Fruit fly (Drosophila melanogaster) whole organism, adult: Measurements from ENCODE around the gene Tpi.

ENCODE experiments used
- CG14711 ChIP-seq: fragments of 200-800 bp; sonication (Bioruptor generic); optimal IDR thresholded peaks from 2 replicates; lab custom pipeline; 2018; ENCODE audit warnings: missing biosample characterization, mild to moderate bottlenecking, missing genetic modification characterization, moderate library complexity
- CG33017 ChIP-seq: fragments of 200-800 bp; sonication (Bioruptor generic); optimal IDR thresholded peaks from 2 replicates; lab custom pipeline; 2018; ENCODE audit warnings: missing biosample characterization, mild to moderate bottlenecking, missing genetic modification characterization, moderate library complexity
- CG5204 ChIP-seq: fragments of 200-800 bp; sonication (Bioruptor generic); optimal IDR thresholded peaks from 2 replicates; lab custom pipeline; 2016; ENCODE audit warnings: missing biosample characterization, missing genetic modification characterization
- CG7045 ChIP-seq: fragments of 200-800 bp; sonication (Bioruptor generic); optimal IDR thresholded peaks from 2 replicates; lab custom pipeline; 2017; ENCODE audit warnings: missing biosample characterization, mild to moderate bottlenecking, missing genetic modification characterization
- Clk ChIP-seq: fragments of 200-800 bp; sonication (Bioruptor generic); optimal IDR thresholded peaks from 2 replicates; lab custom pipeline; 2017; ENCODE audit warnings: missing biosample characterization, missing genetic modification characterization
- Hr96 ChIP-seq: fragments of 200-800 bp; sonication (Bioruptor generic); optimal IDR thresholded peaks from 2 replicates; lab custom pipeline; 2016; ENCODE audit warnings: missing biosample characterization, missing genetic modification characterization
- bab1 ChIP-seq: fragments of 200-800 bp; sonication (Bioruptor generic); optimal IDR thresholded peaks from 3 replicates; lab custom pipeline; 2019; ENCODE audit warnings: missing biosample characterization, mild to moderate bottlenecking, missing genetic modification characterization, moderate library complexity
- cic ChIP-seq: fragments of 200-800 bp; sonication (Bioruptor generic); optimal IDR thresholded peaks from 2 replicates; lab custom pipeline; 2017; ENCODE audit warnings: missing biosample characterization, mild to moderate bottlenecking, missing genetic modification characterization, moderate library complexity
- ovo ChIP-seq: fragments of 200-800 bp; sonication (Bioruptor generic); optimal IDR thresholded peaks from 2 replicates; lab custom pipeline; 2016; ENCODE audit warnings: missing biosample characterization, missing genetic modification characterization

DNA sequence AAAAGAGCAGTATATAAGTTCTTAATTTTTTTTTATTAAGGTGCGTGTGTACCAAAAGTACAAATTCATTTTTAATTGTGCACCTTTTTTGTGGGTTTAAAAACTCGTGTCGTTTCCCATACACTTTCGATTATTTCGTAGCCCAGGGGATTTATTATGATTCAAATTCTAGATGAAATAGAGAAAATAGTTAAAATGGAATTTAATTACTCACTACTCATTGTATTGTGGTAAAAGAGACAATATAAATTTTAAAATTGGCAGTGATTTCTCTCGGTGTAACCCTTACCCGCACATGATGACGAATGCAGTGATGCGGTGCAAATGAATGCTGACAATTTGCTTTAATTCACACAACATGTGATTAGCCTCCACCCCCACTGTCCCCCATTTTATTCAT is 51.2 kb downstream of the Tpi start:
- TF ChIP-seq ovo (GFP tag; lab: Kevin White, UChicago), result no peak
- peak; percentile 12 for TF ChIP-seq CG14711 (tag; lab: Kevin White, UChicago)
- no peak for TF ChIP-seq cic
- no peak for TF ChIP-seq Clk (GFP tag; lab: Kevin White, UChicago)
- TF ChIP-seq bab1 (GFP tag; lab: Kevin White, UChicago), result no peak
- peak; percentile 3 for TF ChIP-seq CG7045 (GFP tag; lab: Kevin White, UChicago)
- peak; percentile 20 for TF ChIP-seq CG5204 (GFP tag; lab: Kevin White, UChicago)
- TF ChIP-seq CG33017, result no peak
- TF ChIP-seq Hr96 (GFP tag; lab: Kevin White, UChicago), result no peak
